Fruit fly (Drosophila melanogaster) whole organism, embryonic: ENCODE results near the gene HipHop.
A peak's percentile ranks its signal among the peaks of the same experiment; 100 is the strongest.

ENCODE experiments used
- CG12104 ChIP-seq: fragments of 200-800 bp; sonication (Bioruptor generic); optimal IDR thresholded peaks from 3 replicates; lab custom pipeline; 2016; ENCODE audit warnings: missing biosample characterization, missing genetic modification characterization
- CG12769 ChIP-seq: fragments of 200-800 bp; sonication (Bioruptor generic); optimal IDR thresholded peaks from 2 replicates; lab custom pipeline; 2019; ENCODE audit warnings: missing biosample characterization, mild to moderate bottlenecking, missing genetic modification characterization, moderate library complexity
- CG15073 ChIP-seq: fragments of 200-800 bp; sonication (Bioruptor generic); optimal IDR thresholded peaks from 2 replicates; lab custom pipeline; 2016; ENCODE audit warnings: missing biosample characterization, missing genetic modification characterization
- CG15479 ChIP-seq: fragments of 200-800 bp; sonication (Bioruptor generic); optimal IDR thresholded peaks from 3 replicates; lab custom pipeline; 2019; ENCODE audit warnings: missing biosample characterization, mild to moderate bottlenecking, missing genetic modification characterization, moderate library complexity
- CG1647 ChIP-seq: fragments of 200-800 bp; sonication (Bioruptor generic); optimal IDR thresholded peaks from 3 replicates; lab custom pipeline; 2016; ENCODE audit warnings: missing biosample characterization, missing genetic modification characterization
- CG17361 ChIP-seq: fragments of 200-800 bp; sonication (Bioruptor generic); IDR thresholded peaks from 3 replicates; pipeline ENCODE4 v1.3.6; 2022; ENCODE audit warnings: missing biosample characterization, missing genetic modification characterization
- CG18764 ChIP-seq: fragments of 200-800 bp; sonication (Bioruptor generic); optimal IDR thresholded peaks from 3 replicates; lab custom pipeline; 2016; ENCODE audit warnings: missing biosample characterization, missing genetic modification characterization
- CG2129 ChIP-seq: fragments of 200-800 bp; sonication (Bioruptor generic); IDR thresholded peaks from 2 replicates; pipeline ENCODE4 v1.3.6; 2022; ENCODE audit warnings: missing biosample characterization, missing genetic modification characterization; ENCODE audit not compliant: partially characterized antibody
- CG2875 ChIP-seq: fragments of 200-800 bp; sonication (Bioruptor generic); optimal IDR thresholded peaks from 2 replicates; lab custom pipeline; 2017; ENCODE audit warnings: missing biosample characterization, mild to moderate bottlenecking, missing genetic modification characterization, missing genetic modification reagents
- CG3407 ChIP-seq: fragments of 200-800 bp; sonication (Bioruptor generic); optimal IDR thresholded peaks from 2 replicates; lab custom pipeline; 2018; ENCODE audit warnings: missing biosample characterization, mild to moderate bottlenecking, missing genetic modification characterization
- CG34224 ChIP-seq: fragments of 200-800 bp; sonication (Bioruptor generic); IDR thresholded peaks from 3 replicates; pipeline ENCODE4 v1.3.6; 2022; ENCODE audit warnings: missing biosample characterization, missing genetic modification characterization; ENCODE audit not compliant: partially characterized antibody
- CG3847 ChIP-seq: fragments of 200-800 bp; sonication (Bioruptor generic); IDR thresholded peaks from 2 replicates; pipeline ENCODE4 v1.3.6; 2022; ENCODE audit warnings: missing biosample characterization, missing genetic modification characterization
- CG4328 ChIP-seq: fragments of 200-800 bp; sonication (Bioruptor generic); optimal IDR thresholded peaks from 3 replicates; lab custom pipeline; 2017; ENCODE audit warnings: missing biosample characterization, missing genetic modification reagents, missing genetic modification characterization
- CG5180 ChIP-seq: fragments of 200-800 bp; sonication (Bioruptor generic); optimal IDR thresholded peaks from 3 replicates; lab custom pipeline; 2017; ENCODE audit warnings: missing biosample characterization, missing genetic modification characterization, mild to moderate bottlenecking, moderate library complexity, missing genetic modification reagents
- CG9609 ChIP-seq: fragments of 200-800 bp; sonication (Bioruptor generic); optimal IDR thresholded peaks from 3 replicates; lab custom pipeline; 2016; ENCODE audit warnings: missing biosample characterization, missing genetic modification characterization
- CG9932 ChIP-seq: fragments of 200-800 bp; sonication (Bioruptor generic); IDR thresholded peaks from 2 replicates; pipeline ENCODE4 v1.3.6; 2022; ENCODE audit warnings: missing biosample characterization, missing genetic modification characterization
- Dref ChIP-seq: fragments of 200-800 bp; sonication (Bioruptor generic); IDR thresholded peaks from 2 replicates; pipeline ENCODE4 v1.3.6; 2022; ENCODE audit warnings: missing biosample characterization, missing genetic modification characterization
- Eip74EF ChIP-seq, 2 experiments: fragments of 200-800 bp in 1 of 2; fragments of >200 bp in 1 of 2; sonication (Bioruptor generic) in 1 of 2; optimal IDR thresholded peaks; 2 replicates each; lab custom pipeline; 2017 to 2019; ENCODE audit warnings: missing biosample characterization in 2 of 2, missing genetic modification characterization in 2 of 2, mild to moderate bottlenecking in 1 of 2, moderate library complexity in 1 of 2
- Ets97D ChIP-seq: fragments of 200-800 bp; sonication (Bioruptor generic); optimal IDR thresholded peaks from 3 replicates; lab custom pipeline; 2016; ENCODE audit warnings: missing biosample characterization, missing genetic modification characterization
- Fer3 ChIP-seq: fragments of 200-800 bp; sonication (Bioruptor generic); optimal IDR thresholded peaks from 2 replicates; lab custom pipeline; 2018; ENCODE audit warnings: missing biosample characterization, mild to moderate bottlenecking, missing genetic modification characterization, moderate library complexity
- Hr51 ChIP-seq, 2 experiments: fragments of 200-800 bp; sonication (Bioruptor generic); optimal IDR thresholded peaks; 2 replicates in 1 of 2; 3 replicates in 1 of 2; lab custom pipeline; 2016 to 2018; ENCODE audit warnings: missing biosample characterization in 2 of 2, missing genetic modification characterization in 2 of 2, mild to moderate bottlenecking in 1 of 2, moderate library complexity in 1 of 2
- MBD-R2 ChIP-seq: fragments of 200-800 bp; sonication (Bioruptor generic); IDR thresholded peaks from 2 replicates; pipeline ENCODE4 v1.3.6; 2022; ENCODE audit warnings: missing biosample characterization, missing genetic modification characterization
- NFAT ChIP-seq: fragments of 200-800 bp; sonication (Bioruptor generic); IDR thresholded peaks from 2 replicates; pipeline ENCODE4 v1.3.6; 2022; ENCODE audit warnings: missing biosample characterization, missing genetic modification characterization
- Oaz ChIP-seq: fragments of 200-800 bp; sonication (Bioruptor generic); IDR thresholded peaks from 2 replicates; pipeline ENCODE4 v1.3.6; 2022; ENCODE audit warnings: missing biosample characterization, missing genetic modification characterization
- Poxn ChIP-seq: fragments of 200-800 bp; sonication (Bioruptor generic); IDR thresholded peaks from 2 replicates; pipeline ENCODE4 v1.3.6; 2022; ENCODE audit warnings: missing biosample characterization, missing genetic modification characterization
- Ptx1 ChIP-seq: fragments of 200-800 bp; sonication (Bioruptor generic); IDR thresholded peaks from 2 replicates; pipeline ENCODE4 v1.3.6; 2022; ENCODE audit warnings: missing biosample characterization, missing genetic modification characterization
- Sox102F ChIP-seq: fragments of 200-800 bp; sonication (Bioruptor generic); optimal IDR thresholded peaks from 2 replicates; lab custom pipeline; 2018; ENCODE audit warnings: missing biosample characterization, mild to moderate bottlenecking, missing genetic modification characterization, moderate library complexity
- ara ChIP-seq: fragments of 200-800 bp; sonication (Bioruptor generic); IDR thresholded peaks from 2 replicates; pipeline ENCODE4 v1.3.6; 2022; ENCODE audit warnings: missing biosample characterization, missing genetic modification characterization
- cas ChIP-seq: fragments of 200-800 bp; sonication (Bioruptor generic); IDR thresholded peaks from 2 replicates; pipeline ENCODE4 v1.3.6; 2022; ENCODE audit warnings: missing biosample characterization, missing genetic modification characterization
- caup ChIP-seq: fragments of 200-800 bp; sonication (Bioruptor generic); optimal IDR thresholded peaks from 3 replicates; lab custom pipeline; 2017; ENCODE audit warnings: missing biosample characterization, mild to moderate bottlenecking, missing genetic modification characterization, moderate library complexity; ENCODE audit not compliant: severe bottlenecking
- chinmo ChIP-seq: fragments of 200-800 bp; sonication (Bioruptor generic); IDR thresholded peaks from 4 replicates; pipeline ENCODE4 v1.3.6; 2022; ENCODE audit warnings: missing biosample characterization, missing genetic modification characterization; ENCODE audit not compliant: partially characterized antibody
- ci ChIP-seq: fragments of 200-800 bp; sonication (Bioruptor generic); IDR thresholded peaks from 3 replicates; pipeline ENCODE4 v1.3.6; 2022; ENCODE audit warnings: missing biosample characterization, missing genetic modification characterization
- disco-r ChIP-seq: fragments of 200-800 bp; sonication (Bioruptor generic); optimal IDR thresholded peaks from 2 replicates; lab custom pipeline; 2016; ENCODE audit warnings: missing biosample characterization, missing genetic modification characterization
- dmrt99B ChIP-seq: fragments of 200-800 bp; sonication (Bioruptor generic); optimal IDR thresholded peaks from 2 replicates; lab custom pipeline; 2018; ENCODE audit warnings: missing biosample characterization, mild to moderate bottlenecking, missing genetic modification characterization, moderate library complexity
- grn ChIP-seq: fragments of 200-800 bp; sonication (Bioruptor generic); optimal IDR thresholded peaks from 3 replicates; lab custom pipeline; 2017; ENCODE audit warnings: missing biosample characterization, missing genetic modification characterization
- gsb ChIP-seq: fragments of 200-800 bp; sonication (Bioruptor generic); IDR thresholded peaks from 2 replicates; pipeline ENCODE4 v1.3.6; 2022; ENCODE audit warnings: missing biosample characterization, missing genetic modification characterization
- lilli ChIP-seq: fragments of 200-800 bp; sonication (Bioruptor generic); optimal IDR thresholded peaks from 3 replicates; lab custom pipeline; 2016; ENCODE audit warnings: missing biosample characterization, missing genetic modification characterization
- nau ChIP-seq: fragments of 200-800 bp; sonication (Bioruptor generic); optimal IDR thresholded peaks from 3 replicates; lab custom pipeline; 2017; ENCODE audit warnings: missing biosample characterization, mild to moderate bottlenecking, missing genetic modification characterization, missing genetic modification reagents
- nmo ChIP-seq: fragments of 200-800 bp; sonication (Bioruptor generic); optimal IDR thresholded peaks from 2 replicates; lab custom pipeline; 2018; ENCODE audit warnings: missing biosample characterization, mild to moderate bottlenecking, missing genetic modification characterization, moderate library complexity
- otp ChIP-seq: fragments of 200-800 bp; sonication (Bioruptor generic); IDR thresholded peaks from 3 replicates; pipeline ENCODE4, ENCODE4 v1.3.6; 2022; ENCODE audit warnings: missing biosample characterization, missing genetic modification characterization
- phol ChIP-seq: fragments of 200-800 bp; sonication (Bioruptor generic); optimal IDR thresholded peaks from 3 replicates; lab custom pipeline; 2018; ENCODE audit warnings: missing biosample characterization, mild to moderate bottlenecking, missing genetic modification characterization, moderate library complexity
- ssp ChIP-seq: fragments of 200-800 bp; sonication (Bioruptor generic); IDR thresholded peaks from 2 replicates; pipeline ENCODE4 v1.3.6; 2022; ENCODE audit warnings: missing biosample characterization, missing genetic modification characterization
- stwl ChIP-seq: fragments of 200-800 bp; sonication (Bioruptor generic); optimal IDR thresholded peaks from 3 replicates; lab custom pipeline; 2018; ENCODE audit warnings: missing biosample characterization, mild to moderate bottlenecking, missing genetic modification characterization, moderate library complexity
- tll ChIP-seq, 2 experiments: fragments of 200-800 bp in 1 of 2; fragments of >200 bp in 1 of 2; sonication (Bioruptor generic) in 1 of 2; optimal IDR thresholded peaks; 2 replicates each; lab custom pipeline; 2017 to 2019; ENCODE audit warnings: missing biosample characterization in 2 of 2, missing genetic modification characterization in 2 of 2, mild to moderate bottlenecking in 1 of 2, moderate library complexity in 1 of 2
- tx ChIP-seq: fragments of 200-800 bp; sonication (Bioruptor generic); optimal IDR thresholded peaks from 2 replicates; lab custom pipeline; 2016; ENCODE audit warnings: missing biosample characterization, missing genetic modification characterization
- usp ChIP-seq: fragments of >200 bp; optimal IDR thresholded peaks from 2 replicates; lab custom pipeline; 2017; ENCODE audit warnings: missing biosample characterization, missing genetic modification characterization
- vvl ChIP-seq: fragments of 200-800 bp; sonication (Bioruptor generic); IDR thresholded peaks from 2 replicates; pipeline ENCODE4 v1.3.6; 2022; ENCODE audit warnings: missing biosample characterization, missing genetic modification characterization
- zen ChIP-seq: fragments of 200-800 bp; sonication (Bioruptor generic); optimal IDR thresholded peaks from 3 replicates; lab custom pipeline; 2018; ENCODE audit warnings: missing biosample characterization, mild to moderate bottlenecking, missing genetic modification characterization, moderate library complexity

Gene HipHop

DNA sequence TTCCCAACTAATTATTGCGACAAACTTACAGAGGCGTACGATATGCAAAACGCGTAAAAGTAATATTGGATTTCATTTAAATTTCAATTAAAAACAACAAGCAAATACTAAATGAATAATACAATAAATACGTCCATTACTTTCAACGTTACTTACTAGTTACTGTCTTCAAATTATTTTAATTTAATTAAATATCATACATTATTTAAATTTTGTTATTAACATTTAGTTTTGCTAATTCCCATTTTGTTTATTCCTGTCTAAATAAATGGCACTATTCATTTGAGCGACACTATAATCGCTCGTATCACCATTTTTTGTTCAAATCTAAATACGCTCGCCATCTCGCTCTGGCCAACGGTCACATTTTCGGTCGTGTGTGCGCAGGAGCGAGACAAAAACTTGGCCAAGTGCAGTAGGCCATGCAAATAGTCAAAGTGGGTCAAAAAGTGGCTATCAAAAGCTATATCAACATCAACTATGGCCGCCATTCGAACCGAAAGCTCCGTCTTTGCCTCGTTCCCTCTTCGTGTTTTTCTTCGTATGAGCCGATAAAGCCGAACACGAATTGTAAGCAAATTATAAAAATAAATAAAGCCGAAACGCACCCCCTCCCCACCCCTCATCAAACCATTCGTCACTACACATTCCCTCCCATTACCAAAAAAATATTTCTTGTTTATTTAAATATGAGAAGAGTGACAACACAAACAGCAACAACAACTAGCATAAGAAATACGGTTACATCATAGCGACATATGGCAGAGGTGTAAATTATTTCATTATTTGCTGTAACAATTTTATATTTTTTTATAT lies 31.6 kb upstream of the HipHop start (continued):
- TF ChIP-seq stwl (tag; lab: Kevin White, UChicago) (no peak), phol (tag; lab: Kevin White, UChicago) (peak; percentile 46), Fer3 (tag; lab: Kevin White, UChicago) (peak; percentile 67), CG15479 (GFP tag; lab: Kevin White, UChicago) (no peak), Poxn (no peak), disco-r (GFP tag; lab: Kevin White, UChicago) (no peak), chinmo (GFP tag; lab: Robert Waterston, UW) (peak; percentile 100), MBD-R2 (GFP tag; lab: Robert Waterston, UW) (peak; percentile 40; the same call in 1 of the 2 replicates), lilli (GFP tag; lab: Kevin White, UChicago) (no peak), CG9609 (no peak), Sox102F (peak; percentile 30), CG18764 (no peak), CG12769 (tag; lab: Kevin White, UChicago) (peak; percentile 95), vvl (peak; percentile 80), grn (GFP tag; lab: Kevin White, UChicago) (peak; percentile 93), CG4328 (peak; percentile 79), CG34224 (GFP tag; lab: Robert Waterston, UW) (no peak), ara (peak; percentile 56; the same call in 1 of the 2 replicates), Dref (GFP tag; lab: Robert Waterston, UW) (no peak), nau (GFP tag; lab: Kevin White, UChicago) (peak; percentile 83), caup (GFP tag; lab: Kevin White, UChicago) (peak; percentile 84), dmrt99B (tag; lab: Kevin White, UChicago) (peak; percentile 51), Oaz (peak; percentile 33; the same call in 1 of the 2 replicates), CG17361 (peak; percentile 21; the same call in 1 of the 3 replicates), usp (no peak), tx (GFP tag; lab: Kevin White, UChicago) (no peak), ssp (no peak), NFAT (GFP tag; lab: Robert Waterston, UW) (peak; percentile 33; the same call in 1 of the 2 replicates), CG2875 (peak; percentile 63), zen (tag; lab: Kevin White, UChicago) (no peak), CG3407 (GFP tag; lab: Kevin White, UChicago) (peak; percentile 55), CG15073 (no peak), nmo (GFP tag; lab: Kevin White, UChicago) (peak; percentile 4), CG9932 (GFP tag; lab: Robert Waterston, UW) (peak; percentile 54), CG12104 (GFP tag; lab: Kevin White, UChicago) (peak; percentile 48), CG1647 (peak; percentile 33), Ets97D (GFP tag; lab: Kevin White, UChicago) (peak; percentile 30), CG5180 (GFP tag; lab: Kevin White, UChicago) (peak; percentile 62), gsb (GFP tag; lab: Robert Waterston, UW) (peak; percentile 50; the same call in 1 of the 2 replicates), cas (GFP tag; lab: Robert Waterston, UW) (no peak), otp (GFP tag; lab: Robert Waterston, UW) (peak; percentile 85), tll (GFP tag; optimal IDR thresholded peaks at IDR 0.05; lab: Kevin White, UChicago) (no peak), CG2129 (GFP tag; lab: Robert Waterston, UW) (no peak), Ptx1 (GFP tag; lab: Robert Waterston, UW) (0 out of 2 replicates have a peak, but pooled peaks have one; percentile 39), ci (GFP tag; lab: Robert Waterston, UW) (peak; percentile 91), CG3847 (GFP tag; lab: Robert Waterston, UW) (peak; percentile 36; the same call in 1 of the 2 replicates), Eip74EF (GFP tag; optimal IDR thresholded peaks at IDR 0.05; lab: Kevin White, UChicago) (peak in 1 of 2 experiments; percentile 62), Hr51 (GFP tag; optimal IDR thresholded peaks at IDR 0.05; lab: Kevin White, UChicago) (peak in 1 of 2 experiments; percentile 84)
